Fruit fly (Drosophila melanogaster): Measurements from ENCODE around the gene mRpL47.

mRpL47 gene

DNA sequence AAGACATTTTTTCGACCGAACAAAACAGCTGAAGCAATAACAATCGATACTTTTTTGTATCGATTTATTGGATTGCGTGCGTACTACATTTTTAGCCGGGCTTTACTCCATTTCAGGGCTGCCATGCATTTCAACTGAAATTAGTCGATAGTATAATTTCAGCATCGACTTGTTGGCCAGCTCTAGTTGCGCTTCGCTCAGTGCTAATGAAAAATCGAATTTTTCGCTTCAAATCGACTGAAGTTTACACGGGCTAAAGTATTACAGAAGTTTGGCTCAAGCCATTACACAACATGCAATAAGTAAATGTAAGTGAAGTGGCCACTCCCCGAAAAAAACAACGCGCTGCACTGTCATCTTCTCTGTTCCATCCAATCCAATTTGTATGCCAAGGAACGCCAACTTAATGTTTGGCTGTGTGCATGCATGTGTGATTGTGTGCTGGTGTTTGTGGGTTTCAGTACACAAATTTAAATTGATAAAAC is at the start of gene mRpL47, which contains the start of the genes CG8176 and Kdm3 (continued):
- TF ChIP-seq gcm2 (GFP tag; optimal IDR thresholded peaks at IDR 0.05): no peak
- TF ChIP-seq cwo (GFP tag; optimal IDR thresholded peaks at IDR 0.05): no peak
- TF ChIP-seq vvl (GFP tag; IDR thresholded peaks at IDR 0.05): no peak
- TF ChIP-seq CG10366 (GFP tag; IDR thresholded peaks at IDR 0.05): no peak
- peak; percentile 48 for TF ChIP-seq Hr3 (GFP tag; optimal IDR thresholded peaks at IDR 0.05)
- peak; percentile 74 for TF ChIP-seq p53 (GFP tag; optimal IDR thresholded peaks at IDR 0.05)
- TF ChIP-seq Poxn (GFP tag; IDR thresholded peaks at IDR 0.05): no peak
- no peak for TF ChIP-seq Asciz (GFP tag; optimal IDR thresholded peaks at IDR 0.05)
- no peak for TF ChIP-seq CG6683 (GFP tag; optimal IDR thresholded peaks at IDR 0.05)
- no peak for TF ChIP-seq MBD-R2 (GFP tag; IDR thresholded peaks at IDR 0.05)
- no peak for TF ChIP-seq CG10431 (GFP tag; optimal IDR thresholded peaks at IDR 0.05)
- TF ChIP-seq CG8089 (GFP tag; optimal IDR thresholded peaks at IDR 0.05): peak; percentile 37
- TF ChIP-seq slou (GFP tag; optimal IDR thresholded peaks at IDR 0.05): peak; percentile 79
- TF ChIP-seq CG5953 (GFP tag; IDR thresholded peaks at IDR 0.05): no peak
- TF ChIP-seq CG18476 (GFP tag; optimal IDR thresholded peaks at IDR 0.05): no peak
- peak; percentile 58 for TF ChIP-seq CG9817 (tag; optimal IDR thresholded peaks at IDR 0.05)
- no peak for TF ChIP-seq Hand (GFP tag; optimal IDR thresholded peaks at IDR 0.05)
- TF ChIP-seq tll (GFP tag; optimal IDR thresholded peaks at IDR 0.05): no peak
- TF ChIP-seq klu (GFP tag; IDR thresholded peaks at IDR 0.05): no peak
- TF ChIP-seq CG12299 (tag; optimal IDR thresholded peaks at IDR 0.05): no peak
- TF ChIP-seq CG2202 (tag; optimal IDR thresholded peaks at IDR 0.05): peak; percentile 19
- no peak for TF ChIP-seq HLH4C (GFP tag; IDR thresholded peaks at IDR 0.05; ENCODE audit: partially characterized antibody)
- TF ChIP-seq sisA (GFP tag; IDR thresholded peaks at IDR 0.05): no peak
- no peak for TF ChIP-seq abd-A (tag; optimal IDR thresholded peaks at IDR 0.05)
- TF ChIP-seq bab2 (GFP tag; optimal IDR thresholded peaks at IDR 0.05): peak; percentile 60
- TF ChIP-seq Sox102F (GFP tag; optimal IDR thresholded peaks at IDR 0.05): no peak
- TF ChIP-seq CG3847 (GFP tag; IDR thresholded peaks at IDR 0.05): no peak
- peak; percentile 15 for TF ChIP-seq CG10209 (GFP tag; optimal IDR thresholded peaks at IDR 0.05)
- peak; percentile 53 to 60 for TF ChIP-seq chif (GFP tag; optimal IDR thresholded peaks at IDR 0.05)
- no peak for TF ChIP-seq CG13296 (GFP tag; optimal IDR thresholded peaks at IDR 0.05)
- TF ChIP-seq ERR (GFP tag; optimal IDR thresholded peaks at IDR 0.05): peak; percentile 83
- TF ChIP-seq CG7271 (tag; optimal IDR thresholded peaks at IDR 0.05): no peak
- TF ChIP-seq CG18599 (GFP tag; optimal IDR thresholded peaks at IDR 0.05): peak; percentile 55
- no peak for TF ChIP-seq CG2875 (GFP tag; optimal IDR thresholded peaks at IDR 0.05)
- TF ChIP-seq CG32772 (GFP tag; IDR thresholded peaks at IDR 0.05): no peak
- no peak for TF ChIP-seq lbe (GFP tag; optimal IDR thresholded peaks at IDR 0.05)
- TF ChIP-seq CG11093 (GFP tag; IDR thresholded peaks at IDR 0.05): no peak; the same call in 2 of the 3 replicates
- TF ChIP-seq CG11456 (GFP tag; IDR thresholded peaks at IDR 0.05): no peak
- peak; percentile 90 for TF ChIP-seq trem (tag; optimal IDR thresholded peaks at IDR 0.05)
- peak; percentile 59 for TF ChIP-seq CG12391 (tag; optimal IDR thresholded peaks at IDR 0.05)
- no peak for TF ChIP-seq Dfd (GFP tag; optimal IDR thresholded peaks at IDR 0.05)
- no peak for TF ChIP-seq trh (GFP tag; optimal IDR thresholded peaks at IDR 0.05)
- peak; percentile 91 for TF ChIP-seq MESR4 (GFP tag; optimal IDR thresholded peaks at IDR 0.05)
- TF ChIP-seq CG8281 (tag; optimal IDR thresholded peaks at IDR 0.05): no peak
- peak; percentile 64 to 95 for TF ChIP-seq crp (GFP tag; optimal IDR thresholded peaks at IDR 0.05)
- no peak for TF ChIP-seq corto (GFP tag; optimal IDR thresholded peaks at IDR 0.05)
- TF ChIP-seq Hmr (GFP tag; optimal IDR thresholded peaks at IDR 0.05): peak; percentile 86
- no peak for TF ChIP-seq Nf-YB (GFP tag; optimal IDR thresholded peaks at IDR 0.05)
- TF ChIP-seq Hsf (GFP tag; optimal IDR thresholded peaks at IDR 0.05): peak; percentile 66
- TF ChIP-seq CG6813 (GFP tag; optimal IDR thresholded peaks at IDR 0.05): no peak
